Worm (Caenorhabditis elegans) whole organism, dauer: ENCODE data around the gene Y53C12A.8.

Experiments used
- unc-62 ChIP-seq: sonication (generic microtip); optimal IDR thresholded peaks from 2 replicates; lab custom pipeline; 2017; ENCODE audit warnings: missing biosample characterization, missing genetic modification reagents, missing genetic modification characterization

Y53C12A.8 gene

ce11 chrII:9716417-9717039 lies 16.3 kb upstream of the Y53C12A.8 start, which contains the start of gene wee-1.3:
wee-1.3 (minus strand) TSS chrII:9716467.
- TF ChIP-seq unc-62 (GFP tag; lab: Kevin White, UChicago), result no peak

DNA sequence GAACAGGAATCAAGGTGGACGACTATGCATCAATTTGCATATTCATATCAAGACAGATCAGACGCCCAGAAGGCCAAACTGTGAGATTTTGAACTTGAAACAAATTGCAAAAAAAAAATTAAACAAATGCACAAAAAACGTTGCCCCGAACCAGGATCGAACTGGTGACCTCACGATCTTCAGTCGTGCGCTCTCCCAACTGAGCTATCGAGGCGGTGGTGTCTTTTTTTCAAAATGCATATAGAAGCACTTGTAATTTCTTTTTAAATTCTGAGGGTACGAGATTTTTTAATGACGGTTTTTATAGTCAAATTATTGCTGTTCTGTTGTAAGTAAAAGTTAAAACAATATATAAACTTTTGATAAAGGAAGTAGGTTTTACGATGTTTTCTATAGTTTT lies 12.8 kb upstream of the Y53C12A.8 start:
- no peak for TF ChIP-seq unc-62 (GFP tag; lab: Kevin White, UChicago)

- no peak for TF ChIP-seq unc-62 (GFP tag; lab: Kevin White, UChicago)
Measured at ce11 chrII:9708835-9709299, 8.6 kb upstream of the Y53C12A.8 start, which contains the start of gene glt-5. glt-5 (minus strand) TSS chrII:9708885.

ce11 chrII:9706207-9706606 lies 5.9 kb upstream of the Y53C12A.8 start, which contains the start of gene Y53C12A.3:
Y53C12A.3 (minus strand) TSS chrII:9706240.
- TF ChIP-seq unc-62 (GFP tag; lab: Kevin White, UChicago), result no peak

ce11 chrII:9704746-9705145 lies 4.5 kb upstream of the Y53C12A.8 start, which contains the start of gene Y53C12A.10:
Y53C12A.10 (minus strand) TSS chrII:9704846.
- no peak for TF ChIP-seq unc-62 (GFP tag; lab: Kevin White, UChicago)

DNA sequence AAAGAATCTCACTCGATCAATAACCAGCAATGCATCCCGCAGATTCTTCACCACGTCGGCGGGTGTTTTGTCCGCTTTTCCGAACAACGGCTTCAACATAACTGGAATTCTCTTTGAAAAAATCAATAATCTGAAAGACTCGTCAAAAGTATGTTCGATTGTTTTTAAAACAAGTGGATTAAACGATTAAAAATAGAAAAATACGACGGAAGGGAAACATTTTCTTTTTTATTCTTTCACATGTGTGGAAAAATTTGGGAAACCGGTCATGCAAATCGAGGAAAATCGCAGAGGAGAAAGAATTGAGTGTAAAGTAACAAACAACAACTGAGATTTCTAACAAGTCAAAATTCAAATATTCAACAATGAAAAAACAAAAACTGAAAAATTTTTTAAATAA lies 3.3 kb upstream of the Y53C12A.8 start, which contains the start of gene mop-25.2:
mop-25.2 (minus strand) TSS at position 101 of the 400 bp plus-strand sequence.
- no peak for TF ChIP-seq unc-62 (GFP tag; lab: Kevin White, UChicago)

DNA sequence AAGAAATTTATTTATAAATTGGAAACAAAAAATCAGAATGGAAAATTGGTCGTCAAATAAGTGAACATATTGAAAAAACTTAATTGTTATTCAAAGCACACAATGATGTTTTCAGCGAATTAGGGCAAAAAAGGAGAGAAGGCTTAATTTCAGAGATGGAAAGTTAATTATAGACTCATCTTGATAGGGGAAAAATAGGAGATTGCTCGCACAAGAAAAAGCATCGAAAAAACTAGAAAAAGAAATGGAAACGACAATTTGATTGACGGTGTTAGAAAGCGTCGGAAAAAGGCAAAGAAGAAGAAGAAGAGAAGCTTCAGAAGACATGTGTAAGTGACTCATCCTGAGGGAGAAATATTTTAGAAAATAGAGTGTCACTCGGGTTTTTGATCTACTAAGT lies 4.3 kb downstream of the Y53C12A.8 start:
- no peak for TF ChIP-seq unc-62 (GFP tag; lab: Kevin White, UChicago)

- no peak for TF ChIP-seq unc-62 (GFP tag; lab: Kevin White, UChicago)
Measured at ce11 chrII:9691839-9692238, 8.4 kb downstream of the Y53C12A.8 start, which contains the start of gene nlp-11. nlp-11 (minus strand) TSS chrII:9691939.

DNA sequence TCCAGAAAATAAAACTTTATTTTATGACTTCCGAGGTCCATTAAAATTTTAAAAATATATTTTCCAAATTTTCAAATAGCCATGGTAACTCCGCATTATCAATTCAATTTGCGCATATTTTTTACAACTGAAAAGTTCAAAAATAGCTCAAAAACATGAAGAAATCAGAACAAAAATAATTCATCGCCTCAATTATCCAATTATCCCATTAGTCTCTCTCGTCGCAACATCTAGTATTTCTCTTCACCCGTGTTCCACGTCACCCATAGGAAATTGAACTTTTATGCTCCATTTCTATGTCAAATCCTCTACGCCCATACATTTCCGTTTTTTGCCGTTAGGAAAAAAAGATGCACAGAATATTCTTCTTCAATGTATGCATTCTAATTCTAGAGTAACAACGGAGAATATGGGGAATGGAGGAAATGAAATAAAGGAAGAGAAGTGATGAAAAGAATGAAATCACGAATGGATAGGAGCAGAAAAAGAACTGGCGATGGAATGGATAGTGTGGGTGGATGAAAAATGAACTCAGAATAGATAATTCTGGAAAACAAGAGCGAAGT lies 10.1 kb downstream of the Y53C12A.8 start:
- TF ChIP-seq unc-62 (GFP tag; lab: Kevin White, UChicago), result no peak

DNA sequence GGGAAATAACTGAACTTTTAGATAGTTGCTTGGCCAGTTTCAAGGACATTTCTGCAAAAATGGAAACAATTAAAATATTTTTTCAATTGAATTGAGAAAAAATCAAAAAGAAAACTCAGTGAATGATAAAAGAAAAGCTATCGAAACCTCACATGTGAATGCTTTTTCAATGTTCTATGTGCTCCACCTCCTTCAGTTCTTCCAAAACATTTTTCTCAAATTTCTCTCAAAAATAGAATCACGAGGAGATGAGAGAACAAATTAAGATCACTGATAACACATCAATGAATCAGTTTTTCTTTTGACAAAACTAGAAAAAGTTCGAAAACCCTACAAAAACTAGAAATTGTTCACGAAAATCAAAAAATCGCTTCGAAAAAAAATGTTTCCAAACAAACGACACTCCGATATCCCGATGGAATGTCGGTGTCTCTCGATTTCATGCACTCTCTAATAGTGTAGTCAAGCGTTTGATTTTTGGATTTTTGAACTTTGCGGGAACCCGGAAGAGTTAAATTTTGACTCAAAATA lies 13.5 kb downstream of the Y53C12A.8 start, which contains the start of gene ZK1320.9:
ZK1320.9 (minus strand) TSS at position 51 of the 531 bp plus-strand sequence.
- no peak for TF ChIP-seq unc-62 (GFP tag; lab: Kevin White, UChicago)

DNA sequence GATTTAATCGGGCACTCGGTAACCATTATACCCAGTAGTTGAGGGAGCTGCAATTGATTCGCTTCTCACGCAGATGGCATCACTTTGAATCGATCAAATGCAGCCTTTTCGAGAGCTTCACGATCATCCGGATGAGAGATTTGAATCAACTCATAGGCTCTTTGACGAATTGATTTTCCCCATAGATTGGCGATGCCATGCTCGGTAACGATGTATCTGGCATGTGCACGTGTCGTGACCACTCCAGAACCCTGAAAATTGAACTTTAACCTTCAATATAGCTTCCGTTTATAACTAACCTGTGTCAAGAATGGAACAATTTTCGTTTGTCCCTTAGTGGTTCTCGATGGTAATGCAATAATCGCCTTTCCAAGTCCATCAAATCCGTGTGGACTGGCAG lies 16.1 kb downstream of the Y53C12A.8 start:
- no peak for TF ChIP-seq unc-62 (GFP tag; lab: Kevin White, UChicago)

DNA sequence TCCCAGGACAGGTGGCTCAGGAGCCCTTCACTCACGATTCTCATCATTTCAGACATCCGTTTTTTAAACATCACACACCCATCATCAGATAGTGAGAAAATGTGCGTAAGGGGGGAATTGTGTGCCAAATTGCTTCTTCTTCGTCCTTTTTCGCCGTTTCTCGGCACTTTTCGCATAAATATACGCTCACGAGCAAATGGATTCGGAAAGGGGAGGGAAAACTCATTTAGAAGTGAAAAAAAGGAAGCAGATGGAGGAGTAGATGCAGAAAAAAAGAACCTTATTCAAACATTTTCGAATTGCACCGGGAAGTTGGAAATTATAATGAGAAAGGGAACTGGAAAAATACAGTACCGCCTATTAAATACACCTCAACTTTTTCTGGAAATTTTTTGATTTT lies 18.2 kb downstream of the Y53C12A.8 start:
- TF ChIP-seq unc-62 (GFP tag; lab: Kevin White, UChicago), result no peak

DNA sequence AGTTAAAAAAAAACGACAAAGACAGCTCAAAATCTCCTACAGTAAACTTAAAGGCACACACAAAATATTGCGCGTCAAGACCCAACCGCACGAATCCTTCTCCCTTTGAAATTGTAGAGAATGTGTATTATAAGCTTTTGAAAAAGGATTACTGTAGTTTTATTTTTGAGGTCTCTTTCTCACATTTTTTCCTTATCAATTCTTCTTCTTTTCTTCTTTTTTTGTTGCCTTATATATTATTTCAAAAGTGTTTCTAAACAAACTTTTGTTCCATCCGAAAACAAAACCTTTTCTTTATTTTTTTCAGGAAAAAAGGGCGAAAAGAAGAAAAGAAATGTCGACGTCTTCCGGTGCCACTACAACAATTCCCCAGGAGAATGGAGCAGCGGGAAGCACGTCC lies 19.8 kb downstream of the Y53C12A.8 start, which contains the start of gene ZK1320.13:
ZK1320.13 (plus strand) TSS at position 301 of the 400 bp plus-strand sequence.
- TF ChIP-seq unc-62 (GFP tag; lab: Kevin White, UChicago), result no peak

DNA sequence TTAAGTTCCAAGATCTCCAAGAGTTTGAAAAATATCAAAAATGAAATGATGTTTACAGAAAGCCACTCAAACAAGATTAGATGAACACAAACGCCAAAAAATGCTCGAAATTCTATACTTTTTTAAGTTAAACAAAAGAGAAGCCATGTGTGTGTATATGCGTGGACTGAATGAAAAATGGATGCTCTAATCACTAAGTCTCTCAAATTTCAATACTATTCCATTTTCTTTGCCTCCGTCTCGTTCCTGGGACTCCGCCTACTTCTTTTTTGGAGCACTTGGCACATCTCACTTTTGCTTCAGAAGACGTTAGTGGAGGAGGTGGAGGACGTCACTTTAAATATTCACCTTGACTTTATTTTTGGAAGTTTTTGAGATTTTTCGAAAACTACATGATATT lies 20.4 kb downstream of the Y53C12A.8 start:
- TF ChIP-seq unc-62 (GFP tag; lab: Kevin White, UChicago), result no peak

DNA sequence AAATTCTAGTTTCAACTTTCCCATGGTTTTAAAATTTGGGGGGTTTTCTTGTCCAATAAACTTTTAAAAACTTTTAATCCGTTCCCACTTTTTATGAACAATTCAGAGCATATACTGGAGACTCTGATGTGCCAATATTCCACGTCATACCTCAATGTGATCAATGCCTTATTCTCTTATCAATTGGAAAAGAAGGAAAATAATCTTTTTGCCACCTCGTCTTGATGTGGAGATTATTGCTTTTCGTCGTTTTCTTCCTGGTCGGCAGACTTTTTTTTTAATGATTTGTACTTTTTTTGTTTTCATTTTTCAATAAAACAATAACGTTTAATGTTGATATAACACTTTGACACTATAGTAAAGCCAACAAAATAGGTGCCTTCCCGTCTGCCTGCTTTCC lies 22.8 kb downstream of the Y53C12A.8 start:
- TF ChIP-seq unc-62 (GFP tag; lab: Kevin White, UChicago), result no peak

ce11 chrII:9674678-9675077 lies 25.6 kb downstream of the Y53C12A.8 start, which contains the start of gene arc-1:
arc-1 (plus strand) TSS chrII:9674978.
- TF ChIP-seq unc-62 (GFP tag; lab: Kevin White, UChicago), result no peak
